Fruit fly (Drosophila melanogaster): ENCODE measurements around the gene bard.

DNA sequence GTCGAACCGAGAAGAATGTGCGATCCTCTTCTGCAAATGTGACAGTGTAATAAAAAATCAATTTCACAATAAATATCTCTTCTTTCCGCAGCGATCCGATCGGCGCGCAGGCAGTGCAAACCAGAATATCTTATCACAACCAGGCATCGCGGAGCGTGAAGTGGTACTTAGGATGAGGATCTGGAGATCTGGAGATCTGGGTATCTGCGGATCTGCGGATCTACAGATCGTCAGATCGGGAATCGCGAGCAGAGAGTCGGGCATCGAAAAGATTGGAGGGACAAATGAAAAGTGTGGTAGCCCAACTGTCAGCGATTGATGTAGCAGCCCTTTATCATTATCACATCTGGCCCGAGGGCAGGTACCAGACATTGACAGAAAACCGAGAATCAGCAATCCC lies 5.8 kb upstream of the bard start:
- TF ChIP-seq CG13624 (GFP tag; optimal IDR thresholded peaks at IDR 0.05), result no peak
- no peak for TF ChIP-seq gsb-n (tag; optimal IDR thresholded peaks at IDR 0.05)

Measured in whole organism, embryonic.